Fruit fly (Drosophila melanogaster) whole organism, wandering third instar larva: ENCODE results near the gene CG4653.

ENCODE experiments used
- Abd-B ChIP-seq: fragments of >200 bp; optimal IDR thresholded peaks from 2 replicates; lab custom pipeline; 2017; ENCODE audit warnings: missing biosample characterization, missing genetic modification characterization
- CG32264 ChIP-seq: fragments of 200-800 bp; sonication (Bioruptor generic); optimal IDR thresholded peaks from 2 replicates; lab custom pipeline; 2016; ENCODE audit warnings: missing biosample characterization, missing genetic modification characterization
- Hr78 ChIP-seq: fragments of >200 bp; optimal IDR thresholded peaks from 2 replicates; lab custom pipeline; 2017; ENCODE audit warnings: missing biosample characterization, missing genetic modification characterization
- Mio ChIP-seq: sonication (Bioruptor generic); optimal IDR thresholded peaks from 2 replicates; lab custom pipeline; 2016; ENCODE audit warnings: missing biosample characterization, missing genetic modification characterization
- OdsH ChIP-seq: fragments of 200-800 bp; sonication (Bioruptor generic); optimal IDR thresholded peaks from 2 replicates; lab custom pipeline; 2016; ENCODE audit warnings: missing biosample characterization, mild to moderate bottlenecking, missing genetic modification characterization
- fru ChIP-seq: fragments of 200-800 bp; sonication (Bioruptor generic); optimal IDR thresholded peaks from 3 replicates; lab custom pipeline; 2016; ENCODE audit warnings: missing biosample characterization, mild to moderate bottlenecking, missing genetic modification characterization
- h ChIP-seq: fragments of 200-800 bp; sonication (Bioruptor generic); optimal IDR thresholded peaks from 3 replicates; lab custom pipeline; 2016; ENCODE audit warnings: missing biosample characterization, mild to moderate bottlenecking, missing genetic modification characterization
- lola ChIP-seq: fragments of >200 bp; optimal IDR thresholded peaks from 2 replicates; lab custom pipeline; 2017; ENCODE audit warnings: missing biosample characterization, missing genetic modification characterization
- pan ChIP-seq: fragments of >200 bp; optimal IDR thresholded peaks from 2 replicates; lab custom pipeline; 2017

DNA sequence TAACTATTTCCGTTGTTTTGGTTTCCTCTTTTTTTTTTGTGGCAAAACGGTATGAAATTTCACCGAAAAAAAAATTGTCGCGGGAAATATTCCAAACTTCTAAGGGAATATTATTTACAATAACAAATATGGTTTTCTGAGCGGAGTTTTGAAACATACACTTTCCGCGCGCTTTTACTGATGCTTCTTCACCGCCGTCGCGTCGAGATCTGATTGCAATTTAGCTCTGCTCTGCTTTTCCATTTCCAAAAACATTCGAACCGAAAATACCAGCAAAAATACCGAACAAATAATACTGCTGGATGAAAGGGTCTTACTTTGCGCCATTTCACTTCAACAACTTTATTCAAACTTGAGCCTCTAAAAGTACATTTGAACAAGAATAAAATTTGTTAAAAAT lies 8.9 kb upstream of the CG4653 start, which contains the start of gene Septin4:
- no peak for TF ChIP-seq lola (GFP tag; lab: Kevin White, UChicago)
- TF ChIP-seq Abd-B (GFP tag; lab: Kevin White, UChicago): no peak
- no peak for TF ChIP-seq Hr78 (GFP tag; lab: Kevin White, UChicago)
- TF ChIP-seq OdsH (GFP tag; lab: Kevin White, UChicago): no peak
- no peak for TF ChIP-seq pan (lab: Kevin White, UChicago)
- no peak for TF ChIP-seq fru (GFP tag; lab: Kevin White, UChicago)
- no peak for TF ChIP-seq Mio (GFP tag; lab: Kevin White, UChicago)
- no peak for TF ChIP-seq h (GFP tag; lab: Kevin White, UChicago)
- no peak for TF ChIP-seq CG32264 (GFP tag; lab: Kevin White, UChicago)
